Worm (Caenorhabditis elegans): ENCODE measurements around the gene exc-9.

DNA sequence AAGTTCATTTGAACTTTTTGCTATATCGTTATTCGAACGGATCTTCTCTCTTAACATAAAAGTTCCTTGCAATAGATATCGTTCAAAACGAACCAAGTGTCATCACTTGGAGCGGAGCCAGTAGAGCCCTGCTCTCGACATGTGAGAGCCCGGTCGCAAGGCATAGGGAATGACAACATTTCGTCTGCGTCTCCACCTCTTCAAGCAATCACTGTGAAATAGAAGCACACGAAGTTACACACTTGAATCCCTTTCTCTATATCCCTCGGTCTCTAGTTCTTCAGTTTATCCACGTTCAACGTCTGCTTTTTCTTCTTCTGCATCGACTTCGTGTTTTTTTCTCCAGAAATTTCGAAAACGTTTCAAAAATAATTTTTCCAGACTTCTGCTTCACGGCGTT, 37.5 kb downstream of the exc-9 start, which contains the start of gene C49H3.6:
- TF ChIP-seq scrt-1 (GFP tag; IDR thresholded peaks at IDR 0.05) (no peak), ama-1 (optimal IDR thresholded peaks at IDR 0.05) (no peak), aly-1 (tag; optimal IDR thresholded peaks at IDR 0.05) (no peak), ceh-36 (tag; optimal IDR thresholded peaks at IDR 0.05) (no peak), ceh-13 (GFP tag; optimal IDR thresholded peaks at IDR 0.05) (no peak), hmbx-1 (tag; optimal IDR thresholded peaks at IDR 0.05) (no peak), ets-7 (tag; optimal IDR thresholded peaks at IDR 0.05) (no peak)

Data from whole organism, early embryonic.